Worm (Caenorhabditis elegans) whole organism, midembryonic: Measurements from ENCODE around the gene rpl-35.

Experiments
- T22C8.4 ChIP-seq: fragments of 200-800 bp; sonication (Bioruptor generic); IDR thresholded peaks from 2 replicates; pipeline ENCODE4 v1.3.6; 2022; ENCODE audit warnings: missing genetic modification characterization, missing compliant biosample characterization
- cog-1 ChIP-seq: sonication (generic microtip); optimal IDR thresholded peaks from 2 replicates; lab custom pipeline; 2016; ENCODE audit warnings: missing genetic modification characterization, missing compliant biosample characterization
- flt-1 ChIP-seq: fragments of 200-800 bp; sonication (Bioruptor generic); IDR thresholded peaks from 2 replicates; pipeline ENCODE4 v1.3.6; 2022; ENCODE audit warnings: missing genetic modification characterization, missing compliant biosample characterization
- klf-2 ChIP-seq: fragments of 200-800 bp; sonication (Bioruptor generic); conservative IDR thresholded peaks from 2 replicates; pipeline ENCODE4 v1.3.6; 2022; ENCODE audit warnings: missing genetic modification reagents, missing genetic modification characterization, missing compliant biosample characterization
- med-1 ChIP-seq: sonication (generic microtip); optimal IDR thresholded peaks from 2 replicates; lab custom pipeline; 2017; ENCODE audit warnings: missing genetic modification characterization, mild to moderate bottlenecking, missing compliant biosample characterization, antibody characterized with exemption, missing genetic modification reagents; ENCODE audit not compliant: insufficient read depth
- tab-1 ChIP-seq: fragments of 200-800 bp; sonication (Bioruptor generic); IDR thresholded peaks from 2 replicates; pipeline ENCODE4 v1.3.6; 2022; ENCODE audit warnings: missing genetic modification characterization, missing compliant biosample characterization
- ztf-29 ChIP-seq: fragments of 200-800 bp; sonication (Bioruptor generic); IDR thresholded peaks from 2 replicates; pipeline ENCODE4 v1.3.6; 2022; ENCODE audit warnings: missing genetic modification reagents, missing genetic modification characterization, missing compliant biosample characterization

DNA sequence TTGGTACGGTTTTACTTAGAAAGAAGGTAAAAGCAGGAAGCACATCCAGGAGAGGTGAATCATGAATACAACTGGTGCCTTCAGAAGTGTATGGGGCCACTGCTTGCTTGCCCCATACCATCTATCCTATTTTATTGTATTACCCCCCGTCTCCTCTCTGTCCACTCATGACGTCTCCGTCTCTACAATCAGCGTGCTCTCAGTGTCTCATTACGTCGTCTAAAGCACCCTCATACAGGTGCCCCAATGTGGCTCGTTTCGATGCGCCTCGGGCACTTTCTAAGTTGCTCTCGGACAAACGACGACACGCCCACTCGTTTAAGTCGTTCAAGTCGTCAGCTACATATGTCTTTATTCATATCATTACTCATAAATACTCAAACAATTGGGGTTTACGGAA, 30.9 kb upstream of the rpl-35 start:
- TF ChIP-seq flt-1 (GFP tag; lab: Robert Waterston, UW) (peak; percentile 56; the same call in 1 of the 2 replicates), cog-1 (tag; lab: Kevin White, UChicago) (no peak), med-1 (GFP tag; lab: Kevin White, UChicago) (no peak), klf-2 (GFP tag; lab: Robert Waterston, UW) (no peak), ztf-29 (GFP tag; lab: Robert Waterston, UW) (no peak), T22C8.4 (GFP tag; lab: Robert Waterston, UW) (no peak), tab-1 (GFP tag; lab: Robert Waterston, UW) (no peak)
